Worm (Caenorhabditis elegans): ENCODE measurements around the gene fbxa-102.
A peak's percentile ranks its signal among the peaks of the same experiment; 100 is the strongest.

fbxa-102 gene

ce11 chrV:17540295-17540694, 46.7 kb upstream of the fbxa-102 start, which contains the start of gene srz-25 (continued):
- TF ChIP-seq hmg-1.2 (GFP tag; IDR thresholded peaks at IDR 0.05), result no peak

ce11 chrV:17539289-17539688, 45.7 kb upstream of the fbxa-102 start:
- no peak for TF ChIP-seq C06A6.2 (GFP tag; conservative IDR thresholded peaks at IDR 0.05)

ce11 chrV:17538279-17538896, 44.8 kb upstream of the fbxa-102 start, which contains the start of gene C18D4.6:
Gene C18D4.6 (minus strand): TSS chrV:17538375.
- no peak for TF ChIP-seq pha-4 (tag; optimal IDR thresholded peaks at IDR 0.05)
- no peak for TF ChIP-seq dox-1 (GFP tag; IDR thresholded peaks at IDR 0.05)
- TF ChIP-seq attf-3 (GFP tag; conservative IDR thresholded peaks at IDR 0.05), result peak; percentile 79
- peak; percentile 91 for TF ChIP-seq hmg-1.2 (GFP tag; IDR thresholded peaks at IDR 0.05)
- TF ChIP-seq snpc-4 (GFP tag; optimal IDR thresholded peaks at IDR 0.05), result no peak
- TF ChIP-seq snpc-4 (tag; optimal IDR thresholded peaks at IDR 0.05), result no peak
- TF ChIP-seq lin-35 (GFP tag; optimal IDR thresholded peaks at IDR 0.05), result peak in 1 of 3 experiments; percentile 22
- no peak for TF ChIP-seq cebp-2 (GFP tag; IDR thresholded peaks at IDR 0.05)

DNA sequence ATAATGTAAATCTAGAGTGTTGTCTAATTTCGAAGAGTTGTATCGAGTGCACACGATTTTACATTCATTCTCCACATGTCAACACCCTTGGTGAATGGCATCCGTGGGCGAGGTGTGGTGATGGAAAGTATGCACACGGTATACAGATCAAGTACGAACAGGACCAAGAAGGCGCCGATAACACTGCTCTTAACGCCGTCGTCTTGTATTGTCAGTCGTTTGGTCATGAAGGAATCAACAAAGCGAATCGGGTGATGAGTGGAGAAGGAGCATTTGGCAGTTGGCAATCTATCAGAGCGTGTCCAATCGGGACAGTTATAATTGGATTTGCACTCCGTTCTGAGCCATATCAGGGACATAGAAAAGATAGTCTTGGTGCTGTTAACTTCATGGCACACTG, 39.6 kb upstream of the fbxa-102 start:
- no peak for TF ChIP-seq ztf-26 (tag; optimal IDR thresholded peaks at IDR 0.05)
- no peak for TF ChIP-seq tbp1 (GFP tag; optimal IDR thresholded peaks at IDR 0.05)
- TF ChIP-seq F55B11.4 (tag; optimal IDR thresholded peaks at IDR 0.05; ENCODE audit: borderline replicate concordance, insufficient read depth), result no peak
- TF ChIP-seq hlh-26 (GFP tag; conservative IDR thresholded peaks at IDR 0.05), result no peak
- no peak for TF ChIP-seq nhr-80 (tag; optimal IDR thresholded peaks at IDR 0.05)
- no peak for TF ChIP-seq attf-3 (GFP tag; conservative IDR thresholded peaks at IDR 0.05)
- TF ChIP-seq B0019.2 (GFP tag; conservative IDR thresholded peaks at IDR 0.05), result no peak
- TF ChIP-seq ztf-25 (GFP tag; IDR thresholded peaks at IDR 0.05), result no peak
- TF ChIP-seq egl-44 (GFP tag; IDR thresholded peaks at IDR 0.05), result no peak
- no peak for TF ChIP-seq B0261.1 (tag; optimal IDR thresholded peaks at IDR 0.05)

ce11 chrV:17532686-17533085, 39.1 kb upstream of the fbxa-102 start, which contains the start of gene C18D4.3:
Gene C18D4.3 (minus strand): TSS chrV:17532786.
- no peak for TF ChIP-seq F57C9.4 (tag; optimal IDR thresholded peaks at IDR 0.05)
- no peak for TF ChIP-seq ztf-18 (tag; optimal IDR thresholded peaks at IDR 0.05)
- TF ChIP-seq Y56A3A.18 (GFP tag; IDR thresholded peaks at IDR 0.05), result no peak
- TF ChIP-seq athp-1 (tag; optimal IDR thresholded peaks at IDR 0.05), result no peak
- no peak for TF ChIP-seq attf-6 (GFP tag; IDR thresholded peaks at IDR 0.05)

DNA sequence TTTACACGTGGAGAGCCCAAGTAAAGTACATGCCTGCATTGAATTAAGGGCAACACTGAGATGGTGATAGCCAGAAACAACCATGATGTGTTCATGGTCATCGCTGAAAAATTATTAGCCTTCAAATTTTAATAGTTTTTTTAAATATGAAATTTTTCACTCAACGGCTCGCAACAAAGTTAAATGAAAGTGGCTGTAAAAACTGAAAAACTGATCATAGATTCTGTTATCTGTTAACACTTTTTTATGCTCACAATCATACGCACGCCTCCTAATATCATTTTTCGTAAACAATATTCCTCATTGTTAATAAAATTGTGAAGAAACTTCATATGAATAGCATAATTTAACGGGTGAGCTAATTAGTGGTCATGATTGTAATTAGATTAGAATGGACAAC, 37.8 kb upstream of the fbxa-102 start, which contains the start of gene C18D4.4:
C18D4.4 (minus strand) TSS at position 101 of the 400 bp plus-strand sequence.
- TF ChIP-seq Y56A3A.18 (GFP tag; IDR thresholded peaks at IDR 0.05), result no peak
- no peak for TF ChIP-seq mxl-1 (tag; optimal IDR thresholded peaks at IDR 0.05)
- TF ChIP-seq madf-3 (GFP tag; IDR thresholded peaks at IDR 0.05), result no peak
- no peak for TF ChIP-seq F49E8.2 (tag; optimal IDR thresholded peaks at IDR 0.05; ENCODE audit: insufficient read depth)
- TF ChIP-seq Y53F4B.3 (GFP tag; IDR thresholded peaks at IDR 0.05), result no peak
- no peak for TF ChIP-seq ceh-79 (tag; optimal IDR thresholded peaks at IDR 0.05)
- TF ChIP-seq Y95B8A.8 (GFP tag; IDR thresholded peaks at IDR 0.05), result no peak
- TF ChIP-seq snpc-1.3 (tag; optimal IDR thresholded peaks at IDR 0.05; ENCODE audit: insufficient read depth), result no peak
- no peak for TF ChIP-seq F52B5.7 (tag; optimal IDR thresholded peaks at IDR 0.05)
- TF ChIP-seq cebp-2 (GFP tag; IDR thresholded peaks at IDR 0.05), result no peak
- TF ChIP-seq cebp-1 (GFP tag; IDR thresholded peaks at IDR 0.05), result no peak
- TF ChIP-seq cebp-1 (tag; optimal IDR thresholded peaks at IDR 0.05), result no peak
- TF ChIP-seq egl-44 (GFP tag; IDR thresholded peaks at IDR 0.05), result no peak
- TF ChIP-seq hlh-26 (GFP tag; conservative IDR thresholded peaks at IDR 0.05), result no peak
- TF ChIP-seq madf-8 (GFP tag; conservative IDR thresholded peaks at IDR 0.05), result no peak

Data from whole organism, young adult.